Fruit fly (Drosophila melanogaster) whole organism, embryonic: ENCODE measurements around the gene PK2-R2.

Source experiments
- CG3726 ChIP-seq: fragments of 200-800 bp; sonication (Bioruptor generic); IDR thresholded peaks from 3 replicates; pipeline ENCODE4, ENCODE4 v1.3.6; 2022; ENCODE audit warnings: missing biosample characterization, missing genetic modification characterization
- CG9797 ChIP-seq: fragments of 200-800 bp; sonication (Bioruptor generic); optimal IDR thresholded peaks from 3 replicates; lab custom pipeline; 2018; ENCODE audit warnings: missing biosample characterization, mild to moderate bottlenecking, missing genetic modification characterization
- mld ChIP-seq: fragments of 200-800 bp; sonication (Bioruptor generic); IDR thresholded peaks from 3 replicates; pipeline ENCODE4 v1.3.6; 2022; ENCODE audit warnings: missing biosample characterization, missing genetic modification characterization; ENCODE audit not compliant: partially characterized antibody

DNA sequence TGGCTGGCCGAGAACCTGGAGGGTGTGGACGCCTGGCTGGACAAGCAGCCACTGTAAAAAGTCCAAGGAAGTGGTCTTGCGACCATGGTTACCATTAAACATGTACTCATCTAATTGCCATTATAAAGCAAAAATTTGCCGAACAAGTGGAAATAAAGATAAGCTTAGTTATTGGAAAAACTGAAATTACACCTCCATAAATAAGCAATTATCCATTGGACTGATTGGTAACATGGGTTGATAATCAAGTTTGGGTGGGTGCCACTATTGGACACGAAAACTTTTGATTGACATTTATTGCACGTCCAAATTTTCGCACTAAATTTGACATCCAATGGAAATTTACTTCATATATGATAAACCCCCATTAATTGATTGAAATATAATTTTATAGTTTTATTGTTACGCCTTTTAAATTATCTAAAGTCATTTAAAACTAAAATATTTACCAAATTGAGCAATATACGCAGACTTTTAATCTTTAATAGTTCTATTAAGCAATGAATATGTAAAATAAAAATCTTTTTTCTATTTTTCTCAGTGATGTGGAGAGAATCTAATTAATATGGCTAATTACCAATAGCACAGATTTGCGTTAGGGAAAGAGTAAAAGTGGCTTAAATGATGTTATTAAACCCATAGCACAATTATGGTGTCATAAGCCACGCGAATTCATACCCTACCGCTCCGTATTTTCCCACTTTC, 35.7 kb downstream of the PK2-R2 start, which contains the start of gene CG8774:
- no peak for TF ChIP-seq mld (GFP tag; lab: Robert Waterston, UW)
- TF ChIP-seq CG9797 (GFP tag; lab: Kevin White, UChicago), result no peak
- no peak for TF ChIP-seq CG3726 (GFP tag; lab: Robert Waterston, UW)
